Fruit fly (Drosophila melanogaster) whole organism: ENCODE results near the gene CG17109.

ENCODE experiments used
- CG8478 ChIP-seq: fragments of >200 bp; optimal IDR thresholded peaks from 2 replicates; lab custom pipeline; 2018; ENCODE audit warnings: inconsistent platforms
- Dll ChIP-seq: fragments of >200 bp; optimal IDR thresholded peaks from 2 replicates; lab custom pipeline; 2017
- EcR ChIP-seq, 2 experiments: fragments of >200 bp; optimal IDR thresholded peaks; 2 replicates each; lab custom pipeline; 2017; ENCODE audit warnings: missing biosample characterization in 2 of 2, missing genetic modification characterization in 2 of 2, missing genetic modification reagents in 2 of 2
- pan ChIP-seq: fragments of >200 bp; optimal IDR thresholded peaks from 2 replicates; lab custom pipeline; 2017
- psq ChIP-seq: fragments of >200 bp; optimal IDR thresholded peaks from 2 replicates; lab custom pipeline; 2017
- usp ChIP-seq: fragments of >200 bp; optimal IDR thresholded peaks from 2 replicates; lab custom pipeline; 2017; ENCODE audit warnings: missing biosample characterization, missing genetic modification characterization, mixed read lengths

Gene CG17109

dm6 chr3R:23061209-23061608 lies 34.3 kb upstream of the CG17109 start, which contains the start of the genes sav and Ublcp1:
TSS of gene sav (minus strand) at chr3R:23061304.
TSS of gene Ublcp1 (plus strand) at chr3R:23061493.
- TF ChIP-seq usp (GFP tag; lab: Kevin White, UChicago) (no peak), EcR (GFP tag; optimal IDR thresholded peaks at IDR 0.05; lab: Kevin White, UChicago) (no peak), Dll (lab: Kevin White, UChicago) (no peak), psq (lab: Kevin White, UChicago) (no peak), CG8478 (lab: Kevin White, UChicago) (no peak), pan (no peak)

- TF ChIP-seq EcR (GFP tag; optimal IDR thresholded peaks at IDR 0.05; lab: Kevin White, UChicago) (no peak), psq (lab: Kevin White, UChicago) (no peak), Dll (lab: Kevin White, UChicago) (no peak), CG8478 (lab: Kevin White, UChicago) (no peak), pan (no peak), usp (GFP tag; lab: Kevin White, UChicago) (no peak)
Observed at dm6 chr3R:23067209-23067826, 28.2 kb upstream of the CG17109 start, which contains the start of gene CG17111. TSS of gene CG17111 (minus strand) at chr3R:23067259.

- TF ChIP-seq psq (lab: Kevin White, UChicago), result no peak
- no peak for TF ChIP-seq Dll (lab: Kevin White, UChicago)
- no peak for TF ChIP-seq CG8478 (lab: Kevin White, UChicago)
- no peak for TF ChIP-seq pan
- no peak for TF ChIP-seq usp (GFP tag; lab: Kevin White, UChicago)
Observed at dm6 chr3R:23074480-23074879, 21.0 kb upstream of the CG17109 start.

dm6 chr3R:23081265-23081664 lies 14.2 kb upstream of the CG17109 start:
- TF ChIP-seq psq (lab: Kevin White, UChicago) (no peak), pan (no peak), Dll (lab: Kevin White, UChicago) (no peak), usp (GFP tag; lab: Kevin White, UChicago) (no peak), CG8478 (lab: Kevin White, UChicago) (no peak)

dm6 chr3R:23088252-23088651 lies 7.2 kb upstream of the CG17109 start:
- TF ChIP-seq pan (no peak), EcR (GFP tag; optimal IDR thresholded peaks at IDR 0.05; lab: Kevin White, UChicago) (no peak), CG8478 (lab: Kevin White, UChicago) (no peak), usp (GFP tag; lab: Kevin White, UChicago) (no peak), psq (lab: Kevin White, UChicago) (no peak), Dll (lab: Kevin White, UChicago) (no peak)

- no peak for TF ChIP-seq EcR (GFP tag; optimal IDR thresholded peaks at IDR 0.05; lab: Kevin White, UChicago)
- TF ChIP-seq CG8478 (lab: Kevin White, UChicago), result no peak
- TF ChIP-seq Dll (lab: Kevin White, UChicago), result no peak
- no peak for TF ChIP-seq usp (GFP tag; lab: Kevin White, UChicago)
- TF ChIP-seq pan, result no peak
- TF ChIP-seq psq (lab: Kevin White, UChicago), result no peak
Observed at dm6 chr3R:23091586-23092228, 3.8 kb upstream of the CG17109 start, which contains the start of the genes CG17110 and CG6726. TSS of gene CG17110 (plus strand) at chr3R:23091724. TSS of gene CG6726 (plus strand) at chr3R:23091724.

- TF ChIP-seq EcR (GFP tag; optimal IDR thresholded peaks at IDR 0.05; lab: Kevin White, UChicago) (no peak), CG8478 (lab: Kevin White, UChicago) (no peak), Dll (lab: Kevin White, UChicago) (no peak), usp (GFP tag; lab: Kevin White, UChicago) (no peak), pan (no peak), psq (lab: Kevin White, UChicago) (no peak)
Observed at dm6 chr3R:23097197-23097809, 1.8 kb downstream of the CG17109 start, which contains the start of gene CG6733. TSS of gene CG6733 (plus strand) at chr3R:23097728.

dm6 chr3R:23099233-23099632 lies 3.7 kb downstream of the CG17109 start, which contains the start of gene CG6738:
TSS of gene CG6738 (plus strand) at chr3R:23099533.
- TF ChIP-seq CG8478 (lab: Kevin White, UChicago) (no peak), Dll (lab: Kevin White, UChicago) (no peak), psq (lab: Kevin White, UChicago) (no peak), usp (GFP tag; lab: Kevin White, UChicago) (no peak), pan (no peak), EcR (GFP tag; optimal IDR thresholded peaks at IDR 0.05; lab: Kevin White, UChicago) (no peak)

dm6 chr3R:23110724-23111123 lies 15.2 kb downstream of the CG17109 start:
- TF ChIP-seq pan (no peak), CG8478 (lab: Kevin White, UChicago) (no peak), EcR (GFP tag; optimal IDR thresholded peaks at IDR 0.05; lab: Kevin White, UChicago) (no peak), usp (GFP tag; lab: Kevin White, UChicago) (no peak), psq (lab: Kevin White, UChicago) (no peak), Dll (lab: Kevin White, UChicago) (no peak)

- TF ChIP-seq Dll (lab: Kevin White, UChicago), result no peak
Observed at dm6 chr3R:23112680-23113362, 17.3 kb downstream of the CG17109 start, which contains the start of gene Cow. TSS of gene Cow (minus strand) at chr3R:23112730.
